Worm (Caenorhabditis elegans) whole organism, L4/young adult: ENCODE data around the gene str-15.

Source experiments
- W03F9.2 ChIP-seq: fragments of 150-350 bp; optimal IDR thresholded peaks from 2 replicates; lab custom pipeline; 2014; ENCODE audit warnings: missing biosample characterization, missing genetic modification characterization
- dao-5 ChIP-seq: sonication (generic microtip); optimal IDR thresholded peaks from 2 replicates; lab custom pipeline; 2016; ENCODE audit warnings: missing genotype, missing genetic modification characterization, moderate library complexity, missing compliant biosample characterization
- him-1 ChIP-seq: sonication (generic microtip); optimal IDR thresholded peaks from 2 replicates; lab custom pipeline; 2016; ENCODE audit warnings: missing genotype, missing genetic modification reagents, missing genetic modification characterization, missing compliant biosample characterization

- TF ChIP-seq W03F9.2 (tag; lab: Kevin White, UChicago) = no peak
- TF ChIP-seq dao-5 = no peak
- TF ChIP-seq him-1 (tag; lab: Kevin White, UChicago) = no peak
Measured at ce11 chrV:16506650-16507049, 48.0 kb upstream of the str-15 start.
